Fruit fly (Drosophila melanogaster): ENCODE measurements around the gene CG6923.

CG6923 gene

dm6 chr3R:11758507-11759184 lies 8.8 kb upstream of the CG6923 start (continued):
- TF ChIP-seq acj6 (GFP tag; optimal IDR thresholded peaks at IDR 0.05) = peak; percentile 52
- peak; percentile 9 for TF ChIP-seq Ets21C (GFP tag; optimal IDR thresholded peaks at IDR 0.05)
- peak; percentile 87 for TF ChIP-seq svp (GFP tag)
- TF ChIP-seq Gug (GFP tag; IDR thresholded peaks at IDR 0.05) = no peak
- no peak for TF ChIP-seq dac (GFP tag; optimal IDR thresholded peaks at IDR 0.05)
- TF ChIP-seq Hr38 (GFP tag; optimal IDR thresholded peaks at IDR 0.05) = no peak
- peak; percentile 16 for TF ChIP-seq CG3919 (GFP tag; optimal IDR thresholded peaks at IDR 0.05)
- TF ChIP-seq Sox14 (GFP tag; optimal IDR thresholded peaks at IDR 0.05) = no peak
- peak; percentile 39 for TF ChIP-seq CG6792 (GFP tag; optimal IDR thresholded peaks at IDR 0.05)
- TF ChIP-seq CG6276 (GFP tag; optimal IDR thresholded peaks at IDR 0.05) = peak; percentile 53
- peak; percentile 43 for TF ChIP-seq Sox102F (GFP tag; optimal IDR thresholded peaks at IDR 0.05)
- no peak for TF ChIP-seq CG8119 (GFP tag; IDR thresholded peaks at IDR 0.05)
- TF ChIP-seq Met (GFP tag; optimal IDR thresholded peaks at IDR 0.05) = peak; percentile 71
- no peak for TF ChIP-seq Lpt (GFP tag; optimal IDR thresholded peaks at IDR 0.05)
- no peak for TF ChIP-seq fd85E (GFP tag; optimal IDR thresholded peaks at IDR 0.05)
- peak; percentile 28 for TF ChIP-seq Sox15 (GFP tag; optimal IDR thresholded peaks at IDR 0.05)
- peak; percentile 18 for TF ChIP-seq vri (GFP tag; optimal IDR thresholded peaks at IDR 0.05)
- no peak for TF ChIP-seq eg (GFP tag; IDR thresholded peaks at IDR 0.05)
- TF ChIP-seq CG11294 (GFP tag; IDR thresholded peaks at IDR 0.05) = no peak
- peak; percentile 17 for TF ChIP-seq net (GFP tag; optimal IDR thresholded peaks at IDR 0.05)
- TF ChIP-seq achi (GFP tag; optimal IDR thresholded peaks at IDR 0.05) = peak; percentile 11
- TF ChIP-seq Blimp-1 (GFP tag; optimal IDR thresholded peaks at IDR 0.05) = peak; percentile 19
- no peak for TF ChIP-seq Ets96B (tag; optimal IDR thresholded peaks at IDR 0.05)
- TF ChIP-seq CG32006 (GFP tag; optimal IDR thresholded peaks at IDR 0.05) = peak; percentile 58
- TF ChIP-seq CG9139 (GFP tag; optimal IDR thresholded peaks at IDR 0.05) = no peak
- no peak for TF ChIP-seq CG1621 (tag; optimal IDR thresholded peaks at IDR 0.05)
- peak; percentile 55 for TF ChIP-seq lz (GFP tag; optimal IDR thresholded peaks at IDR 0.05)

- TF ChIP-seq OdsH (GFP tag; optimal IDR thresholded peaks at IDR 0.05) (no peak), Sox14 (GFP tag; optimal IDR thresholded peaks at IDR 0.05) (no peak), acj6 (GFP tag; optimal IDR thresholded peaks at IDR 0.05) (no peak), CG6854 (GFP tag; optimal IDR thresholded peaks at IDR 0.05) (no peak), Gug (GFP tag; IDR thresholded peaks at IDR 0.05) (no peak), CG15336 (GFP tag; IDR thresholded peaks at IDR 0.05) (no peak), lz (GFP tag; optimal IDR thresholded peaks at IDR 0.05) (no peak), vri (GFP tag; optimal IDR thresholded peaks at IDR 0.05) (peak; percentile 81), CG4318 (GFP tag; optimal IDR thresholded peaks at IDR 0.05) (no peak), Smox (GFP tag; optimal IDR thresholded peaks at IDR 0.05) (no peak), CG3919 (GFP tag; optimal IDR thresholded peaks at IDR 0.05) (no peak), fkh (GFP tag; optimal IDR thresholded peaks at IDR 0.05) (no peak), salr (GFP tag; optimal IDR thresholded peaks at IDR 0.05) (no peak), Eip93F (GFP tag; optimal IDR thresholded peaks at IDR 0.05) (peak; percentile 33), Ets96B (tag; optimal IDR thresholded peaks at IDR 0.05) (no peak), CG8119 (GFP tag; IDR thresholded peaks at IDR 0.05) (no peak), esn (GFP tag; optimal IDR thresholded peaks at IDR 0.05) (no peak)
Measured at dm6 chr3R:11758160-11758506, 8.3 kb upstream of the CG6923 start.

dm6 chr3R:11757197-11757856 lies 7.5 kb upstream of the CG6923 start:
- TF ChIP-seq Eip78C (GFP tag) (peak; percentile 18), CG9139 (GFP tag; optimal IDR thresholded peaks at IDR 0.05) (no peak), vri (GFP tag; optimal IDR thresholded peaks at IDR 0.05) (peak; percentile 72)
